Fruit fly (Drosophila melanogaster) whole organism, embryonic: ENCODE results near the gene drpr.

ENCODE experiments used
- Abd-B ChIP-seq: fragments of 200-800 bp; sonication (Bioruptor generic); optimal IDR thresholded peaks from 2 replicates; lab custom pipeline; 2018; ENCODE audit warnings: missing biosample characterization, mild to moderate bottlenecking, missing genetic modification characterization, moderate library complexity
- Atf3 ChIP-seq: fragments of 200-800 bp; sonication (Bioruptor generic); optimal IDR thresholded peaks from 3 replicates; lab custom pipeline; 2016; ENCODE audit warnings: missing biosample characterization, missing genetic modification characterization
- CG10209 ChIP-seq: fragments of 200-800 bp; sonication (Bioruptor generic); optimal IDR thresholded peaks from 3 replicates; lab custom pipeline; 2017; ENCODE audit warnings: missing biosample characterization, mild to moderate bottlenecking, missing genetic modification characterization, missing genetic modification reagents
- CG10267 ChIP-seq: fragments of 200-800 bp; sonication (Bioruptor generic); optimal IDR thresholded peaks from 2 replicates; lab custom pipeline; 2018; ENCODE audit warnings: missing biosample characterization, mild to moderate bottlenecking, missing genetic modification characterization, moderate library complexity
- CG10959 ChIP-seq: fragments of 200-800 bp; sonication (Bioruptor generic); IDR thresholded peaks from 2 replicates; pipeline ENCODE4 v1.3.6; 2022; ENCODE audit warnings: missing biosample characterization, missing genetic modification characterization
- CG11504 ChIP-seq: fragments of 200-800 bp; sonication (Bioruptor generic); optimal IDR thresholded peaks from 3 replicates; lab custom pipeline; 2019; ENCODE audit warnings: missing biosample characterization, mild to moderate bottlenecking, missing genetic modification characterization, moderate library complexity
- CG11696 ChIP-seq: fragments of 200-800 bp; sonication (Bioruptor generic); IDR thresholded peaks from 2 replicates; pipeline ENCODE4 v1.3.6; 2022; ENCODE audit warnings: missing biosample characterization, missing genetic modification characterization
- CG12744 ChIP-seq: fragments of 200-800 bp; sonication (Bioruptor generic); optimal IDR thresholded peaks from 2 replicates; lab custom pipeline; 2016; ENCODE audit warnings: missing biosample characterization, missing genetic modification characterization
- CG13624 ChIP-seq: fragments of 200-800 bp; sonication (Bioruptor generic); optimal IDR thresholded peaks from 2 replicates; lab custom pipeline; 2016; ENCODE audit warnings: missing biosample characterization, missing genetic modification characterization
- CG15479 ChIP-seq: fragments of 200-800 bp; sonication (Bioruptor generic); optimal IDR thresholded peaks from 3 replicates; lab custom pipeline; 2019; ENCODE audit warnings: missing biosample characterization, mild to moderate bottlenecking, missing genetic modification characterization, moderate library complexity
- CG16779 ChIP-seq: fragments of 200-800 bp; sonication (Bioruptor generic); IDR thresholded peaks from 2 replicates; pipeline ENCODE4 v1.3.6; 2022; ENCODE audit warnings: missing biosample characterization, missing genetic modification characterization
- CG16815 ChIP-seq: fragments of 200-800 bp; sonication (Bioruptor generic); optimal IDR thresholded peaks from 3 replicates; lab custom pipeline; 2017; ENCODE audit warnings: missing biosample characterization, mild to moderate bottlenecking, missing genetic modification characterization
- CG17359 ChIP-seq: fragments of 200-800 bp; sonication (Bioruptor generic); optimal IDR thresholded peaks from 3 replicates; lab custom pipeline; 2018; ENCODE audit warnings: missing biosample characterization, mild to moderate bottlenecking, missing genetic modification characterization, moderate library complexity
- CG17829 ChIP-seq: fragments of 200-800 bp; optimal IDR thresholded peaks from 2 replicates; lab custom pipeline; 2019; ENCODE audit warnings: missing biosample characterization, mild to moderate bottlenecking, missing genetic modification characterization, moderate library complexity
- CG1832 ChIP-seq: fragments of 200-800 bp; sonication (Bioruptor generic); optimal IDR thresholded peaks from 2 replicates; lab custom pipeline; 2017; ENCODE audit warnings: missing biosample characterization, mild to moderate bottlenecking, missing genetic modification characterization, inconsistent platforms
- CG2129 ChIP-seq: fragments of 200-800 bp; sonication (Bioruptor generic); IDR thresholded peaks from 2 replicates; pipeline ENCODE4 v1.3.6; 2022; ENCODE audit warnings: missing biosample characterization, missing genetic modification characterization; ENCODE audit not compliant: partially characterized antibody
- CG3407 ChIP-seq: fragments of 200-800 bp; sonication (Bioruptor generic); optimal IDR thresholded peaks from 2 replicates; lab custom pipeline; 2018; ENCODE audit warnings: missing biosample characterization, mild to moderate bottlenecking, missing genetic modification characterization
- CG34422 ChIP-seq: fragments of 200-800 bp; sonication (Bioruptor generic); IDR thresholded peaks from 3 replicates; pipeline ENCODE4 v1.3.6; 2022; ENCODE audit warnings: missing biosample characterization, missing genetic modification characterization
- CG3726 ChIP-seq: fragments of 200-800 bp; sonication (Bioruptor generic); IDR thresholded peaks from 3 replicates; pipeline ENCODE4, ENCODE4 v1.3.6; 2022; ENCODE audit warnings: missing biosample characterization, missing genetic modification characterization
- CG5180 ChIP-seq: fragments of 200-800 bp; sonication (Bioruptor generic); optimal IDR thresholded peaks from 3 replicates; lab custom pipeline; 2017; ENCODE audit warnings: missing biosample characterization, missing genetic modification characterization, mild to moderate bottlenecking, moderate library complexity, missing genetic modification reagents
- CG7372 ChIP-seq: fragments of 200-800 bp; sonication (Bioruptor generic); IDR thresholded peaks from 2 replicates; pipeline ENCODE4 v1.3.6; 2022; ENCODE audit warnings: missing biosample characterization, missing genetic modification characterization
- CG7963 ChIP-seq: fragments of 200-800 bp; sonication (Bioruptor generic); IDR thresholded peaks from 3 replicates; pipeline ENCODE4 v1.3.6; 2022; ENCODE audit warnings: missing biosample characterization, missing genetic modification characterization; ENCODE audit not compliant: partially characterized antibody
- CG8388 ChIP-seq: fragments of 200-800 bp; sonication (Bioruptor generic); optimal IDR thresholded peaks from 2 replicates; lab custom pipeline; 2019; ENCODE audit warnings: missing biosample characterization, mild to moderate bottlenecking, missing genetic modification characterization, moderate library complexity
- CG9437 ChIP-seq: fragments of 200-800 bp; sonication (Bioruptor generic); optimal IDR thresholded peaks from 2 replicates; lab custom pipeline; 2018; ENCODE audit warnings: missing biosample characterization, mild to moderate bottlenecking, missing genetic modification characterization
- CG9817 ChIP-seq: fragments of 200-800 bp; sonication (Bioruptor generic); optimal IDR thresholded peaks from 2 replicates; lab custom pipeline; 2018; ENCODE audit warnings: missing biosample characterization, mild to moderate bottlenecking, missing genetic modification characterization, moderate library complexity
- CTCF ChIP-seq: fragments of 200-800 bp; sonication (Bioruptor generic); optimal IDR thresholded peaks from 2 replicates; lab custom pipeline; 2017; ENCODE audit warnings: missing biosample characterization, mild to moderate bottlenecking, missing genetic modification characterization, moderate library complexity
- Dref ChIP-seq: fragments of 200-800 bp; sonication (Bioruptor generic); IDR thresholded peaks from 2 replicates; pipeline ENCODE4 v1.3.6; 2022; ENCODE audit warnings: missing biosample characterization, missing genetic modification characterization
- Eip74EF ChIP-seq, 2 experiments: fragments of 200-800 bp in 1 of 2; fragments of >200 bp in 1 of 2; sonication (Bioruptor generic) in 1 of 2; optimal IDR thresholded peaks; 2 replicates each; lab custom pipeline; 2017 to 2019; ENCODE audit warnings: missing biosample characterization in 2 of 2, missing genetic modification characterization in 2 of 2, mild to moderate bottlenecking in 1 of 2, moderate library complexity in 1 of 2
- Med ChIP-seq: fragments of 200-800 bp; sonication (Bioruptor generic); peaks from one replicate; lab custom pipeline; 2016; ENCODE audit warnings: missing biosample characterization, missing genetic modification characterization, mild to moderate bottlenecking, inconsistent platforms, moderate library complexity
- Mes4 ChIP-seq: fragments of 200-800 bp; sonication (Bioruptor generic); optimal IDR thresholded peaks from 2 replicates; lab custom pipeline; 2016; ENCODE audit warnings: missing biosample characterization, missing genetic modification characterization
- Stat92E ChIP-seq, 3 experiments: fragments of >200 bp in 2 of 3; fragments of 200-800 bp in 1 of 3; sonication (Bioruptor generic) in 1 of 3; optimal IDR thresholded peaks; 2 replicates each; lab custom pipeline; 2017 to 2019; ENCODE audit warnings: missing biosample characterization in 3 of 3, missing genetic modification characterization in 3 of 3, mild to moderate bottlenecking in 1 of 3, moderate library complexity in 1 of 3
- Trl ChIP-seq, 3 experiments: fragments of >200 bp in 2 of 3; fragments of 200-800 bp in 1 of 3; sonication (Bioruptor generic) in 1 of 3; optimal IDR thresholded peaks; 2 replicates in 1 of 3; 3 replicates in 2 of 3; lab custom pipeline; 2016 to 2017; ENCODE audit warnings: missing biosample characterization in 1 of 3, missing genetic modification characterization in 1 of 3
- aop ChIP-seq: fragments of 200-800 bp; sonication (Bioruptor generic); IDR thresholded peaks from 2 replicates; pipeline ENCODE4 v1.3.6; 2022; ENCODE audit warnings: missing biosample characterization, missing genetic modification characterization
- bigmax ChIP-seq: fragments of 200-800 bp; sonication (Bioruptor generic); optimal IDR thresholded peaks from 2 replicates; lab custom pipeline; 2018; ENCODE audit warnings: missing biosample characterization, mild to moderate bottlenecking, missing genetic modification characterization
- croc ChIP-seq: fragments of 200-800 bp; sonication (Bioruptor generic); conservative IDR thresholded peaks from 3 replicates; pipeline ENCODE4 v1.3.6; 2022; ENCODE audit warnings: missing biosample characterization, missing genetic modification characterization
- cwo ChIP-seq: fragments of 200-800 bp; sonication (Bioruptor generic); optimal IDR thresholded peaks from 3 replicates; lab custom pipeline; 2017; ENCODE audit warnings: missing biosample characterization, missing genetic modification characterization, mild to moderate bottlenecking, moderate library complexity, missing genetic modification reagents
- dysf ChIP-seq: fragments of 200-800 bp; sonication (Bioruptor generic); IDR thresholded peaks from 3 replicates; pipeline ENCODE4 v1.3.6; 2022; ENCODE audit warnings: missing biosample characterization, missing genetic modification characterization
- lov ChIP-seq, 2 experiments: fragments of 200-800 bp in 1 of 2; fragments of >200 bp in 1 of 2; sonication (Bioruptor generic) in 1 of 2; IDR thresholded peaks in 1 of 2; optimal IDR thresholded peaks in 1 of 2; 2 replicates in 1 of 2; 3 replicates in 1 of 2; pipeline versions ENCODE4 v1.3.6 to Lab custom; 2017 to 2022; ENCODE audit warnings: missing biosample characterization in 1 of 2, missing genetic modification characterization in 1 of 2
- luna ChIP-seq: fragments of 200-800 bp; sonication (Bioruptor generic); optimal IDR thresholded peaks from 2 replicates; lab custom pipeline; 2016; ENCODE audit warnings: missing biosample characterization, missing genetic modification characterization
- nmo ChIP-seq: fragments of 200-800 bp; sonication (Bioruptor generic); optimal IDR thresholded peaks from 2 replicates; lab custom pipeline; 2018; ENCODE audit warnings: missing biosample characterization, mild to moderate bottlenecking, missing genetic modification characterization, moderate library complexity
- oc ChIP-seq: fragments of 200-800 bp; sonication (Bioruptor generic); optimal IDR thresholded peaks from 2 replicates; lab custom pipeline; 2018; ENCODE audit warnings: missing biosample characterization, mild to moderate bottlenecking, missing genetic modification characterization, moderate library complexity
- scrt ChIP-seq: fragments of 200-800 bp; sonication (Bioruptor generic); optimal IDR thresholded peaks from 2 replicates; lab custom pipeline; 2018; ENCODE audit warnings: missing biosample characterization, mild to moderate bottlenecking, missing genetic modification characterization, moderate library complexity
- slbo ChIP-seq: fragments of 200-800 bp; sonication (Bioruptor generic); IDR thresholded peaks from 2 replicates; pipeline ENCODE4 v1.3.6; 2022; ENCODE audit warnings: missing biosample characterization, missing genetic modification characterization
- tin ChIP-seq: fragments of 200-800 bp; sonication (Bioruptor generic); optimal IDR thresholded peaks from 3 replicates; lab custom pipeline; 2016; ENCODE audit warnings: missing biosample characterization, missing genetic modification characterization
- tna ChIP-seq: fragments of 200-800 bp; sonication (Bioruptor generic); IDR thresholded peaks from 2 replicates; pipeline ENCODE4 v1.3.6; 2022; ENCODE audit warnings: missing biosample characterization, missing genetic modification characterization; ENCODE audit not compliant: partially characterized antibody
- unc-4 ChIP-seq: fragments of 200-800 bp; sonication (Bioruptor generic); IDR thresholded peaks from 2 replicates; pipeline ENCODE4 v1.3.6; 2022; ENCODE audit warnings: missing biosample characterization, missing genetic modification characterization; ENCODE audit not compliant: partially characterized antibody
- zen2 ChIP-seq: fragments of 200-800 bp; sonication (Bioruptor generic); IDR thresholded peaks from 3 replicates; pipeline ENCODE4 v1.3.6; 2022; ENCODE audit warnings: missing biosample characterization, missing genetic modification characterization; ENCODE audit not compliant: partially characterized antibody

The drpr gene

dm6 chr3L:1690727-1691413 is 40.0 kb downstream of the drpr start (continued):
- TF ChIP-seq CG5180 (GFP tag; lab: Kevin White, UChicago) (peak; percentile 39), CTCF (no peak), Abd-B (no peak), Dref (GFP tag; lab: Robert Waterston, UW) (0 out of 2 replicates have a peak, but pooled peaks have one; percentile 8), CG1832 (GFP tag; lab: Kevin White, UChicago) (no peak), CG34422 (0 out of 3 replicates have a peak, but pooled peaks have one; percentile 22), tna (GFP tag; lab: Robert Waterston, UW) (no peak), CG16815 (GFP tag; lab: Kevin White, UChicago) (peak; percentile 11), CG15479 (no peak), Trl (optimal IDR thresholded peaks at IDR 0.05; lab: Kevin White, UChicago) (no peak), Trl (GFP tag; optimal IDR thresholded peaks at IDR 0.05; lab: Kevin White, UChicago) (no peak), CG13624 (no peak), CG9817 (no peak), scrt (GFP tag; lab: Kevin White, UChicago) (no peak), CG7372 (no peak), CG16779 (no peak), CG17359 (tag; lab: Kevin White, UChicago) (peak; percentile 52), dysf (GFP tag; lab: Robert Waterston, UW) (peak; percentile 39; the same call in 1 of the 3 replicates), CG3407 (peak; percentile 57), zen2 (GFP tag; lab: Robert Waterston, UW) (no peak), CG8388 (GFP tag; lab: Kevin White, UChicago) (peak; percentile 16), Mes4 (no peak), Eip74EF (GFP tag; optimal IDR thresholded peaks at IDR 0.05; lab: Kevin White, UChicago) (no peak), tin (GFP tag; lab: Kevin White, UChicago) (peak; percentile 54), CG11504 (tag; lab: Kevin White, UChicago) (peak; percentile 51), bigmax (no peak), croc (GFP tag; lab: Robert Waterston, UW) (peak; percentile 44; the same call in 2 of the 3 replicates), CG17829 (tag; lab: Kevin White, UChicago) (peak; percentile 20), unc-4 (GFP tag; lab: Robert Waterston, UW) (no peak), aop (GFP tag; lab: Robert Waterston, UW) (no peak), CG3726 (no peak), nmo (GFP tag; lab: Kevin White, UChicago) (peak; percentile 40), CG2129 (no peak), CG11696 (GFP tag; lab: Robert Waterston, UW) (no peak), CG10209 (GFP tag; lab: Kevin White, UChicago) (peak; percentile 25), CG12744 (GFP tag; lab: Kevin White, UChicago) (no peak), CG9437 (no peak), Med (GFP tag; lab: Kevin White, UChicago) (peak; percentile 76), Stat92E (GFP tag; optimal IDR thresholded peaks at IDR 0.05; lab: Kevin White, UChicago) (no peak), lov (optimal IDR thresholded peaks at IDR 0.05; lab: Kevin White, UChicago) (no peak), lov (GFP tag; IDR thresholded peaks at IDR 0.05; lab: Robert Waterston, UW) (no peak), cwo (GFP tag; lab: Kevin White, UChicago) (no peak), luna (no peak), slbo (peak; percentile 28; the same call in 1 of the 2 replicates), CG10959 (GFP tag; lab: Robert Waterston, UW) (no peak), Atf3 (GFP tag; lab: Kevin White, UChicago) (no peak), CG7963 (GFP tag; lab: Robert Waterston, UW) (no peak), oc (tag; lab: Kevin White, UChicago) (no peak), CG10267 (peak; percentile 27)
